Fruit fly (Drosophila melanogaster): ENCODE results near the gene CG42238.

Gene CG42238

dm6 chr2L:20937395-20937794, 114.6 kb downstream of the CG42238 start:
- TF ChIP-seq psq (GFP tag; optimal IDR thresholded peaks at IDR 0.05) (no peak), Hr78 (GFP tag; optimal IDR thresholded peaks at IDR 0.05) (no peak), tai (GFP tag; optimal IDR thresholded peaks at IDR 0.05) (no peak), HLH106 (tag; optimal IDR thresholded peaks at IDR 0.05) (no peak), fru (GFP tag; optimal IDR thresholded peaks at IDR 0.05) (no peak), Hnf4 (GFP tag; optimal IDR thresholded peaks at IDR 0.05) (no peak), Myc (optimal IDR thresholded peaks at IDR 0.05) (no peak), pan (optimal IDR thresholded peaks at IDR 0.05) (no peak), Jra (GFP tag; optimal IDR thresholded peaks at IDR 0.05) (no peak), CG32264 (GFP tag; optimal IDR thresholded peaks at IDR 0.05) (no peak)

DNA sequence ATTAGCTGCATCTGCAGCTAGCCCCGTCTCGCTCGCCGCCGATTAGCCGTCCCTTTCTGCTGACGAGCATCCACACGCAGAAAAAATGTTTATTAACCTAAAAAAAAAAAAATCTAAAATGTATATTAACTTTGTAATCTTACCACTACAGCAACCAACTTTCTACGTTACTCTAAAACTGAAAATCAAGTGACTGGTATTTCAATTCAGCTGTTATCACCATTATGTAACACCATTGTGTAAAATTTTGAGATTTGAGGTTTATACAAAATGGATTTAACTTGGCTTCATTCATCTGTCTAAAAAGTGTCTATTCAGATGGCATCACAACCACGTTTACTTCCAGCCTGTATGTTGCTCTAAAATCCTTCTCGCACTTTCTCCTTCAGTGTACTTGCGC, 115.5 kb downstream of the CG42238 start:
- TF ChIP-seq dmrt93B (GFP tag; optimal IDR thresholded peaks at IDR 0.05) (no peak), tai (GFP tag; optimal IDR thresholded peaks at IDR 0.05) (no peak), Abd-B (GFP tag; optimal IDR thresholded peaks at IDR 0.05) (no peak)

DNA sequence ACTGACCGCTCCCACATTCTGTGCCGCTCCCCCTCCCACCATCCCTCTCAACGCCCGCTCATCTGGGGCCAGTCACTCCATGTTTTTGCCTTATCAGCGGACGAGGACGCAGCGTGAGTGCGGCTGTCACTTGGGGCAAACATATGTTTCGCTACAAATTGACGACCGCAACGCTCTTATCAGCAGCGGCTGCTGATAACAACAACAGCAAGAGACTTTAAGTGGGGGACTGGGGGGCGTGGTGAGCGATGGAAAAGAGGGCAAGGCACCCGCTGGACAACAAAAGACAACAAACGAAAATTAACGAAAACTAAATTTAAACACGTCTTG, 115.9 kb downstream of the CG42238 start:
- TF ChIP-seq dmrt93B (GFP tag; optimal IDR thresholded peaks at IDR 0.05) = no peak
- TF ChIP-seq psq (GFP tag; optimal IDR thresholded peaks at IDR 0.05) = no peak
- TF ChIP-seq sv (GFP tag; optimal IDR thresholded peaks at IDR 0.05) = no peak
- no peak for TF ChIP-seq Dfd (GFP tag; optimal IDR thresholded peaks at IDR 0.05)
- no peak for TF ChIP-seq woc (GFP tag; optimal IDR thresholded peaks at IDR 0.05)
- no peak for TF ChIP-seq GATAd (GFP tag; optimal IDR thresholded peaks at IDR 0.05)
- TF ChIP-seq Hnf4 (GFP tag; optimal IDR thresholded peaks at IDR 0.05) = peak; percentile 12
- no peak for TF ChIP-seq br (GFP tag; optimal IDR thresholded peaks at IDR 0.05)
- no peak for TF ChIP-seq OdsH (GFP tag; optimal IDR thresholded peaks at IDR 0.05)
- TF ChIP-seq pan (optimal IDR thresholded peaks at IDR 0.05) = no peak
- TF ChIP-seq Hr78 (GFP tag; optimal IDR thresholded peaks at IDR 0.05) = no peak
- peak; percentile 26 for TF ChIP-seq Hr83 (GFP tag; optimal IDR thresholded peaks at IDR 0.05; ENCODE audit: poor library complexity, severe bottlenecking)
- no peak for TF ChIP-seq Myc (optimal IDR thresholded peaks at IDR 0.05)
- no peak for TF ChIP-seq sage (GFP tag; optimal IDR thresholded peaks at IDR 0.05)
- TF ChIP-seq HLH106 (tag; optimal IDR thresholded peaks at IDR 0.05) = no peak
- TF ChIP-seq dl (GFP tag; optimal IDR thresholded peaks at IDR 0.05; ENCODE audit: insufficient read depth in 1 of 2, partially characterized antibody in 2 of 2) = peak in 1 of 2 experiments; percentile 12

DNA sequence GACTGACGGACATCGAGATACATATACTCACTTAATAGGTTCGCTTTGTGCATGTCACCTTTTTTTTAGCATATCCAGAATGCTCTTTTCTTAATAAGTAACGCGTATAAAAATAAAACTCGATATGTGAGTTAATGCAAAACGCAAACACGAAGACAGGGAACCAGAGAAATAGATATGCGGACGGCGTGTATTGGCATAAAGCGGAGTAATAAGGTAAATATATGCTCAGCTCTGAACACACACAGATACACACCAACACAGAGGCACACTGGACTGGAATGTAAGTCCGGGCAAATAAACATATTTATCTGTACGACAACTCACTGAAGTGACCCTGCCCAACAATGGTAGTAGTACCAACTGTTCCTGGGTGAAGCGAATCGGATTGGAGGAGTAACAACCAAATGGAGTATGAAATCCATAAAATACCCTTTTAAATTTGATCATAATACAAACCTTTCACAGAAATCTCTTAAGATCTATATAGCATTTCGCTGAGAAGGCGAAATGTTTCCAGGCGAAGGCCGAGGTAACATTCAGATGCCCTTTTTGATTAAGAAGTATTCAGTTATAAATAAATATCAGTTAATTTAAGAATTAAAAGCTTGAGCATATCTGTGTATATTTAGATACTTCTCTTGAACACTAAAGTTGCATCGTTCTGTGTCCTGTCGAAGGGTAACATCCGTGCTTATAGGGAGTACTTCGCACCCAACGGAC, 116.5 kb downstream of the CG42238 start:
- TF ChIP-seq h (GFP tag; optimal IDR thresholded peaks at IDR 0.05) (no peak), Hr83 (GFP tag; optimal IDR thresholded peaks at IDR 0.05; ENCODE audit: poor library complexity, severe bottlenecking) (no peak), fru (GFP tag; optimal IDR thresholded peaks at IDR 0.05) (peak; percentile 25), ey (GFP tag; optimal IDR thresholded peaks at IDR 0.05) (peak; percentile 10), tai (GFP tag; optimal IDR thresholded peaks at IDR 0.05) (no peak)

DNA sequence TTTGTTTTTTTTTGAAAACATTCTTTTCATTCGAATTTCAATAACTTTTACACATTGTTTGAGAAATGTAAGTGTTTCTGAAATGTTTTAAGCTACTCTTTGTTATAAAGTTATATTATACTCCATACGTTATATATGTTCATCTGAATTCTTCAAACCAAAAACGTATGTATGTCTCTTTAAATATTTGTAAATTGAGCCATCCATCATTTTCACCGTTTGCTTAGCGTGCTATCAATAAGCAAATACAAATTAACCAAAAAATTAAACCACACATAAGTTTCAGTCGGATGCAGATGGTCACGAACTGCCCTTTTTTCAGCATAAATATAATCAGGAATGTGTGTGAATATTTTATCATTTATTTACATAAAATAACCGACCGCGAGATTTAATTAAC, 117.3 kb downstream of the CG42238 start:
- no peak for TF ChIP-seq jim (GFP tag; optimal IDR thresholded peaks at IDR 0.05)
- TF ChIP-seq Dif (GFP tag; optimal IDR thresholded peaks at IDR 0.05; ENCODE audit: partially characterized antibody) = no peak
- TF ChIP-seq h (GFP tag; optimal IDR thresholded peaks at IDR 0.05) = no peak
- no peak for TF ChIP-seq Rel (GFP tag; optimal IDR thresholded peaks at IDR 0.05)
- no peak for TF ChIP-seq Rel (tag; optimal IDR thresholded peaks at IDR 0.05)
- TF ChIP-seq dmrt93B (GFP tag; optimal IDR thresholded peaks at IDR 0.05) = no peak
- no peak for TF ChIP-seq dsf (GFP tag; optimal IDR thresholded peaks at IDR 0.05; ENCODE audit: borderline replicate concordance)
- TF ChIP-seq br (GFP tag; optimal IDR thresholded peaks at IDR 0.05) = no peak
- no peak for TF ChIP-seq HLH106 (tag; optimal IDR thresholded peaks at IDR 0.05)
- TF ChIP-seq Hr78 (GFP tag; optimal IDR thresholded peaks at IDR 0.05) = no peak
- TF ChIP-seq CG9705 (GFP tag; optimal IDR thresholded peaks at IDR 0.05) = no peak

DNA sequence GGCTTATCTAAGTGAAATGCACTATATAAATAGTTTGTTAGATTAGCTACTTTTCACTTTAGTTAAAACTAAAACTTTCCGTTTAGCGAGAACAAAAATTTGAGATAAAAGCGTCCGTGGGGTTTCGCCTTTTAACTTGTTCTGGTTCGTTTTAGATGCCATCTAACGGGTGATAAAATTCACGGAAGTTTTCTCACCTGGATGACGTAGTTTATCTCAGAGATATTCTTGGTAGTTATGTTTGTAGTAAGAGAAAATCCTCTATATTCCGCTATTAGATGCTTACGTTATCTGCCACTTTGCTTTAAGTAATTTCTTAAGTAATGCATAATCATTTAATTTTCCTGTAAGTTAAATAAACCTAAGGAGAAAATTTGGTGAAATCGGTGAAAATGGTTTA, 118.0 kb downstream of the CG42238 start, which contains the start of gene CG9270:
Gene CG9270, minus strand, starts transcription at position 101 of the 400 bp plus-strand sequence.
- TF ChIP-seq Hr83 (GFP tag; optimal IDR thresholded peaks at IDR 0.05; ENCODE audit: poor library complexity, severe bottlenecking) (no peak), CrebA (GFP tag; optimal IDR thresholded peaks at IDR 0.05; ENCODE audit: borderline replicate concordance) (no peak), Jra (GFP tag; optimal IDR thresholded peaks at IDR 0.05) (no peak), OdsH (GFP tag; optimal IDR thresholded peaks at IDR 0.05) (no peak), Myc (optimal IDR thresholded peaks at IDR 0.05) (no peak), psq (GFP tag; optimal IDR thresholded peaks at IDR 0.05) (no peak), brk (GFP tag; optimal IDR thresholded peaks at IDR 0.05) (no peak), Sp1 (GFP tag; optimal IDR thresholded peaks at IDR 0.05) (no peak), Hr78 (GFP tag; optimal IDR thresholded peaks at IDR 0.05) (no peak), CG9705 (GFP tag; optimal IDR thresholded peaks at IDR 0.05) (no peak), Dif (GFP tag; optimal IDR thresholded peaks at IDR 0.05; ENCODE audit: partially characterized antibody) (no peak), dl (GFP tag; optimal IDR thresholded peaks at IDR 0.05; ENCODE audit: insufficient read depth in 1 of 2, partially characterized antibody in 2 of 2) (no peak), br (GFP tag; optimal IDR thresholded peaks at IDR 0.05) (no peak), fru (GFP tag; optimal IDR thresholded peaks at IDR 0.05) (no peak)
